Fruit fly (Drosophila melanogaster) whole organism, pupa: Measurements from ENCODE around the gene CG32271.

ENCODE experiments used
- CG10348 ChIP-seq: fragments of 200-800 bp; sonication (Bioruptor generic); IDR thresholded peaks from 2 replicates; pipeline ENCODE4 v1.3.6; 2022; ENCODE audit warnings: missing biosample characterization, missing genetic modification characterization
- CG15710 ChIP-seq: fragments of 200-800 bp; sonication (Bioruptor generic); optimal IDR thresholded peaks from 2 replicates; lab custom pipeline; 2018; ENCODE audit warnings: missing biosample characterization, mild to moderate bottlenecking, missing genetic modification characterization, moderate library complexity
- CG17806 ChIP-seq: fragments of 200-800 bp; sonication (Bioruptor generic); optimal IDR thresholded peaks from 2 replicates; lab custom pipeline; 2018; ENCODE audit warnings: missing biosample characterization, mild to moderate bottlenecking, missing genetic modification characterization, moderate library complexity
- CG32121 ChIP-seq: fragments of 200-800 bp; sonication (Bioruptor generic); IDR thresholded peaks from 2 replicates; pipeline ENCODE4 v1.3.6; 2022; ENCODE audit warnings: missing biosample characterization, missing genetic modification characterization
- CG8159 ChIP-seq: fragments of 200-800 bp; sonication (Bioruptor generic); optimal IDR thresholded peaks from 3 replicates; lab custom pipeline; 2018; ENCODE audit warnings: missing biosample characterization, mild to moderate bottlenecking, missing genetic modification characterization, moderate library complexity
- CG9948 ChIP-seq: fragments of 200-800 bp; sonication (Bioruptor generic); optimal IDR thresholded peaks from 2 replicates; lab custom pipeline; 2018; ENCODE audit warnings: missing biosample characterization, mild to moderate bottlenecking, missing genetic modification characterization, moderate library complexity
- D1 ChIP-seq: fragments of 200-800 bp; sonication (Bioruptor generic); optimal IDR thresholded peaks from 2 replicates; lab custom pipeline; 2018; ENCODE audit warnings: missing biosample characterization, mild to moderate bottlenecking, missing genetic modification characterization, moderate library complexity
- EcR ChIP-seq: fragments of 200-800 bp; sonication (Bioruptor generic); optimal IDR thresholded peaks from 3 replicates; lab custom pipeline; 2019; ENCODE audit warnings: missing biosample characterization, missing genetic modification characterization, mild to moderate bottlenecking, moderate library complexity, missing genetic modification reagents
- Ets98B ChIP-seq: fragments of 200-800 bp; sonication (Bioruptor generic); IDR thresholded peaks from 2 replicates; pipeline ENCODE4 v1.3.6; 2022; ENCODE audit warnings: missing biosample characterization, missing genetic modification characterization
- Pif1B ChIP-seq: fragments of 200-800 bp; sonication (Bioruptor generic); optimal IDR thresholded peaks from 3 replicates; lab custom pipeline; 2016; ENCODE audit warnings: missing biosample characterization, missing genetic modification characterization
- Snoo ChIP-seq: fragments of 200-800 bp; sonication (Bioruptor generic); optimal IDR thresholded peaks from 3 replicates; lab custom pipeline; 2017; ENCODE audit warnings: missing biosample characterization, mild to moderate bottlenecking, missing genetic modification characterization, inconsistent platforms
- gl ChIP-seq: fragments of 200-800 bp; sonication (Bioruptor generic); optimal IDR thresholded peaks from 2 replicates; lab custom pipeline; 2018; ENCODE audit warnings: missing biosample characterization, mild to moderate bottlenecking, missing genetic modification characterization
- rn ChIP-seq: fragments of 200-800 bp; sonication (Bioruptor generic); IDR thresholded peaks from 2 replicates; pipeline ENCODE4 v1.3.6; 2022; ENCODE audit warnings: missing biosample characterization, missing genetic modification characterization

DNA sequence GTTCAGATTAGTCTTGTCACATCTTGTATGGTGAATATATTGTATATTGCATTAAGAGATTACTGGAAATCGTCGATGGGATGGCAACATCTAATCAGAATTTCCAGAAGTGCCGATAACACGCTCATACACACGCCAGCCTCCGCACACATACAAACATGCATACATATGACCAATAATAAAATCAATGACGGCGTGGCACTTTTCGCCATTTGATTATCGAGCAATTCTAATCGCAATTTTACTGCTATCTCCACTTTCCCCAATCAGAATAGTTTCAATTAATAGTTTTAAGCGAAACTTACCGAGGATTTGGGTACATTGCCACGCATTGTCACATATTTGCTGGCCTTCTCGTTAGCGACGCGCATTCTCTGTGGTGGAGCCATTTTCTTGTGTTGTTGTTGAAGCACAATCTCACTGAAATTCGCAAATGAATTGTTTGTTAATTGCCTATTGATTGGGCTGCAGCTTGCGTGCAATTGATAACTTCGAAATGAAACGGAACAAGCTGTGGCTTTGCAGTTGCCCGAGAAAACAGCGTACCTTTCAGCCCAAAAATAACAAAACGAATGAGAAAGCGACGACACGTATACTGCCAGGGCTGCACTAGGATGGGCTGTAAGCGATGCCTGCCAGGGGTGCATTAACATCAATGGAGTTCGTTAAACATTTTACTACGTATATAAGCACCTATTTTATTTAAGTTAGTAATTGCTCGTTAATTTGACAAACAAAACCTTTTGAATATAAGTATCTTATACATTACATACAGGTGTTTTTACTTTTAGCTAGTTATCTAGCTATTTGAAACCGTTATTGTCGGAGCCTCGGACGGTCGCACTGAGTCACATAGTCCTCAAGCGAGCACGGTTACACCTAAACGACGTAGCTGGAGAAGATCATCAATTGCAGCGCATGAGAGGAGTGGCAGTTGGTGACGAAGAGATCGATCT, 4.2 kb downstream of the CG32271 start, which contains the start of the genes CG32276 and gry:
- peak; percentile 58; the same call in 1 of the 2 replicates for TF ChIP-seq Ets98B (GFP tag; lab: Robert Waterston, UW)
- no peak for TF ChIP-seq gl (tag; lab: Kevin White, UChicago)
- TF ChIP-seq D1 (tag; lab: Kevin White, UChicago): no peak
- TF ChIP-seq CG9948: no peak
- TF ChIP-seq Pif1B (GFP tag; lab: Kevin White, UChicago): no peak
- peak; percentile 49 for TF ChIP-seq CG17806 (tag; lab: Kevin White, UChicago)
- TF ChIP-seq CG8159: no peak
- TF ChIP-seq CG15710 (tag; lab: Kevin White, UChicago): peak; percentile 56
- 0 out of 2 replicates have a peak, but pooled peaks have one; percentile 32 for TF ChIP-seq rn (GFP tag; lab: Robert Waterston, UW)
- TF ChIP-seq EcR (GFP tag; lab: Kevin White, UChicago): peak; percentile 35
- peak; percentile 76 for TF ChIP-seq CG32121
- no peak for TF ChIP-seq CG10348 (GFP tag; lab: Robert Waterston, UW)
- TF ChIP-seq Snoo (tag; lab: Kevin White, UChicago): no peak
